Worm (Caenorhabditis elegans) whole organism, young adult: ENCODE measurements around the gene hap-1.

Experiments
- B0019.2 ChIP-seq: fragments of 200-800 bp; sonication (Bioruptor generic); conservative IDR thresholded peaks from 2 replicates; pipeline ENCODE4 v1.3.6; 2022; ENCODE audit warnings: missing genetic modification reagents, missing genetic modification characterization, missing compliant biosample characterization
- B0035.1 ChIP-seq: sonication (generic microtip); optimal IDR thresholded peaks from 2 replicates; lab custom pipeline; 2016; ENCODE audit warnings: missing genetic modification characterization, mild to moderate bottlenecking, missing compliant biosample characterization, missing genotype, missing genetic modification reagents
- B0336.3 ChIP-seq: fragments of 200-800 bp; sonication (Bioruptor generic); IDR thresholded peaks from 2 replicates; pipeline ENCODE4 v1.3.6; 2022; ENCODE audit warnings: missing genetic modification characterization, missing compliant biosample characterization
- C06A6.2 ChIP-seq: fragments of 200-800 bp; sonication (Bioruptor generic); conservative IDR thresholded peaks from 2 replicates; pipeline ENCODE4 v1.3.6; 2022; ENCODE audit warnings: missing genetic modification characterization, missing compliant biosample characterization
- F39B2.1 ChIP-seq: fragments of 200-800 bp; sonication (Bioruptor generic); IDR thresholded peaks from 2 replicates; pipeline ENCODE4 v1.3.6; 2022; ENCODE audit warnings: missing genetic modification reagents, missing genetic modification characterization, missing compliant biosample characterization
- F57C9.4 ChIP-seq: sonication (generic microtip); optimal IDR thresholded peaks from 2 replicates; lab custom pipeline; 2017; ENCODE audit warnings: mild to moderate bottlenecking, missing genetic modification characterization, missing compliant biosample characterization
- K11D2.4 ChIP-seq: fragments of 200-800 bp; sonication (Bioruptor generic); IDR thresholded peaks from 2 replicates; pipeline ENCODE4 v1.3.6; 2022; ENCODE audit warnings: missing genetic modification reagents, missing genetic modification characterization, missing compliant biosample characterization
- K12H6.12 ChIP-seq: fragments of 200-800 bp; sonication (Bioruptor generic); optimal IDR thresholded peaks from 2 replicates; lab custom pipeline; 2018; ENCODE audit warnings: mild to moderate bottlenecking, missing genetic modification characterization, missing compliant biosample characterization
- T26A5.8 ChIP-seq: sonication (generic microtip); optimal IDR thresholded peaks from 2 replicates; lab custom pipeline; 2016; ENCODE audit warnings: missing genetic modification characterization, missing compliant biosample characterization
- Y53G8AR.9 ChIP-seq: fragments of 200-800 bp; sonication (Bioruptor generic); conservative IDR thresholded peaks from 2 replicates; pipeline ENCODE4 v1.3.6; 2022; ENCODE audit warnings: missing genetic modification reagents, missing genetic modification characterization, missing compliant biosample characterization
- Y56A3A.18 ChIP-seq: fragments of 200-800 bp; sonication (Bioruptor generic); IDR thresholded peaks from 2 replicates; pipeline ENCODE4 v1.3.6; 2022; ENCODE audit warnings: missing genetic modification reagents, missing genetic modification characterization, missing compliant biosample characterization
- Y79H2A.3 ChIP-seq: fragments of 200-800 bp; sonication (Bioruptor generic); conservative IDR thresholded peaks from 2 replicates; pipeline ENCODE4 v1.3.6; 2022; ENCODE audit warnings: missing genetic modification reagents, missing genetic modification characterization, missing compliant biosample characterization
- ZK185.1 ChIP-seq: sonication (generic microtip); optimal IDR thresholded peaks from 2 replicates; lab custom pipeline; 2016; ENCODE audit warnings: mild to moderate bottlenecking, missing genetic modification characterization, missing compliant biosample characterization; ENCODE audit not compliant: poor library complexity, severe bottlenecking
- akir-1 ChIP-seq: fragments of 200-800 bp; sonication (Bioruptor generic); optimal IDR thresholded peaks from 2 replicates; lab custom pipeline; 2018; ENCODE audit warnings: mild to moderate bottlenecking, missing genetic modification characterization, moderate library complexity, missing compliant biosample characterization
- attf-5 ChIP-seq: fragments of 200-800 bp; sonication (Bioruptor generic); optimal IDR thresholded peaks from 2 replicates; lab custom pipeline; 2018; ENCODE audit warnings: mild to moderate bottlenecking, missing genetic modification characterization, missing compliant biosample characterization
- ccch-3 ChIP-seq: fragments of 200-800 bp; sonication (Bioruptor generic); optimal IDR thresholded peaks from 2 replicates; lab custom pipeline; 2018; ENCODE audit warnings: mild to moderate bottlenecking, missing genetic modification characterization, missing compliant biosample characterization
- ceh-27 ChIP-seq: fragments of 200-800 bp; sonication (Bioruptor generic); optimal IDR thresholded peaks from 2 replicates; lab custom pipeline; 2018; ENCODE audit warnings: mild to moderate bottlenecking, missing genetic modification characterization, moderate library complexity, missing compliant biosample characterization
- ceh-40 ChIP-seq: fragments of 200-800 bp; sonication (Bioruptor generic); IDR thresholded peaks from 2 replicates; pipeline ENCODE4 v1.3.6; 2022; ENCODE audit warnings: missing genetic modification characterization, missing compliant biosample characterization
- ceh-58 ChIP-seq: fragments of 200-800 bp; sonication (Bioruptor generic); IDR thresholded peaks from 2 replicates; pipeline ENCODE4 v1.3.6; 2022; ENCODE audit warnings: missing genetic modification characterization, missing compliant biosample characterization
- ceh-91 ChIP-seq: fragments of 200-800 bp; sonication (Bioruptor generic); IDR thresholded peaks from 2 replicates; pipeline ENCODE4 v1.3.6; 2022; ENCODE audit warnings: missing genetic modification reagents, missing genetic modification characterization, missing compliant biosample characterization
- dox-1 ChIP-seq: fragments of 200-800 bp; sonication (Bioruptor generic); IDR thresholded peaks from 2 replicates; pipeline ENCODE4 v1.3.6; 2022; ENCODE audit warnings: missing genetic modification reagents, missing genetic modification characterization, missing compliant biosample characterization
- ets-4 ChIP-seq: fragments of 200-800 bp; sonication (Bioruptor generic); optimal IDR thresholded peaks from 2 replicates; lab custom pipeline; 2018; ENCODE audit warnings: mild to moderate bottlenecking, missing genetic modification characterization, missing compliant biosample characterization
- him-1 ChIP-seq: sonication (generic microtip); optimal IDR thresholded peaks from 2 replicates; lab custom pipeline; 2016; ENCODE audit warnings: missing genotype, missing genetic modification reagents, missing genetic modification characterization, missing compliant biosample characterization
- hlh-12 ChIP-seq: sonication (generic microtip); optimal IDR thresholded peaks from 2 replicates; lab custom pipeline; 2016; ENCODE audit warnings: missing genetic modification characterization, missing compliant biosample characterization
- hsf-1 ChIP-seq: fragments of 200-800 bp; sonication (Bioruptor generic); IDR thresholded peaks from 2 replicates; pipeline ENCODE4 v1.3.6; 2022; ENCODE audit warnings: missing genetic modification reagents, missing genetic modification characterization, missing compliant biosample characterization
- lin-26 ChIP-seq: fragments of 200-800 bp; sonication (Bioruptor generic); IDR thresholded peaks from 2 replicates; pipeline ENCODE4 v1.3.6; 2022; ENCODE audit warnings: missing genetic modification reagents, missing genetic modification characterization, missing compliant biosample characterization
- lin-35 ChIP-seq, 3 experiments: fragments of 150-350 bp in 2 of 3; sonication (generic microtip) in 1 of 3; optimal IDR thresholded peaks; 2 replicates each; lab custom pipeline; 2014 to 2018; ENCODE audit warnings: missing biosample characterization in 3 of 3, missing genetic modification characterization in 3 of 3, missing genetic modification reagents in 3 of 3
- lin-40 ChIP-seq: sonication (generic microtip); optimal IDR thresholded peaks from 2 replicates; lab custom pipeline; 2016; ENCODE audit warnings: missing genetic modification characterization, mild to moderate bottlenecking, missing compliant biosample characterization, missing genotype, missing genetic modification reagents
- lin-54 ChIP-seq: fragments of 200-800 bp; sonication (Bioruptor generic); optimal IDR thresholded peaks from 2 replicates; lab custom pipeline; 2018; ENCODE audit warnings: mild to moderate bottlenecking, missing genetic modification characterization, missing compliant biosample characterization
- mel-28 ChIP-seq: sonication (generic microtip); optimal IDR thresholded peaks from 2 replicates; lab custom pipeline; 2016; ENCODE audit warnings: borderline replicate concordance, mild to moderate bottlenecking, missing genetic modification characterization, missing compliant biosample characterization
- mes-4 ChIP-seq: sonication (generic microtip); optimal IDR thresholded peaks from 2 replicates; lab custom pipeline; 2016; ENCODE audit warnings: missing genotype, missing genetic modification characterization, missing compliant biosample characterization
- mxl-1 ChIP-seq: sonication (generic microtip); optimal IDR thresholded peaks from 2 replicates; lab custom pipeline; 2016; ENCODE audit warnings: missing genetic modification characterization, missing compliant biosample characterization
- nfya-2 ChIP-seq: fragments of 200-800 bp; sonication (Bioruptor generic); IDR thresholded peaks from 2 replicates; pipeline ENCODE4 v1.3.6; 2022; ENCODE audit warnings: missing genetic modification reagents, missing genetic modification characterization, missing compliant biosample characterization
- nhr-80 ChIP-seq: sonication (generic microtip); optimal IDR thresholded peaks from 2 replicates; lab custom pipeline; 2016; ENCODE audit warnings: missing genetic modification characterization, missing compliant biosample characterization
- pbrm-1 ChIP-seq: fragments of 200-800 bp; sonication (Bioruptor generic); IDR thresholded peaks from 2 replicates; pipeline ENCODE4 v1.3.6; 2022; ENCODE audit warnings: missing genetic modification reagents, missing genetic modification characterization, missing compliant biosample characterization
- rcor-1 ChIP-seq: fragments of 200-800 bp; sonication (Bioruptor generic); IDR thresholded peaks from 2 replicates; pipeline ENCODE4 v1.3.6; 2022; ENCODE audit warnings: missing genetic modification reagents, missing genetic modification characterization, missing compliant biosample characterization
- repo-1 ChIP-seq: sonication (generic microtip); optimal IDR thresholded peaks from 2 replicates; lab custom pipeline; 2017; ENCODE audit warnings: mild to moderate bottlenecking, missing genetic modification characterization, missing compliant biosample characterization
- snpc-1.3 ChIP-seq: sonication (generic microtip); optimal IDR thresholded peaks from 2 replicates; lab custom pipeline; 2017; ENCODE audit warnings: missing genetic modification characterization, mild to moderate bottlenecking, missing compliant biosample characterization, antibody characterized with exemption, moderate library complexity, missing genotype, missing genetic modification reagents; ENCODE audit not compliant: insufficient read depth
- snpc-3.4 ChIP-seq: sonication (generic microtip); optimal IDR thresholded peaks from 2 replicates; lab custom pipeline; 2017; ENCODE audit warnings: missing genetic modification characterization, mild to moderate bottlenecking, missing compliant biosample characterization, antibody characterized with exemption, moderate library complexity, missing genotype, missing genetic modification reagents
- tlf-1 ChIP-seq: fragments of 200-800 bp; sonication (Bioruptor generic); optimal IDR thresholded peaks from 2 replicates; lab custom pipeline; 2018; ENCODE audit warnings: mild to moderate bottlenecking, missing genetic modification characterization, missing compliant biosample characterization
- unc-62 ChIP-seq: fragments of 150-350 bp; optimal IDR thresholded peaks from 2 replicates; lab custom pipeline; 2014; ENCODE audit warnings: missing biosample characterization, missing genetic modification reagents, missing genetic modification characterization
- xnd-1 ChIP-seq: sonication (generic microtip); optimal IDR thresholded peaks from 2 replicates; lab custom pipeline; 2016; ENCODE audit warnings: missing genotype, missing genetic modification reagents, missing genetic modification characterization, missing compliant biosample characterization
- zfh-2 ChIP-seq: fragments of 200-800 bp; sonication (Bioruptor generic); conservative IDR thresholded peaks from 2 replicates; pipeline ENCODE4 v1.3.6; 2022; ENCODE audit warnings: missing genetic modification reagents, missing genetic modification characterization, missing compliant biosample characterization
- ztf-18 ChIP-seq: sonication (generic microtip); optimal IDR thresholded peaks from 2 replicates; lab custom pipeline; 2016; ENCODE audit warnings: missing genotype, mild to moderate bottlenecking, missing genetic modification characterization, missing compliant biosample characterization
- ztf-25 ChIP-seq: fragments of 200-800 bp; sonication (Bioruptor generic); IDR thresholded peaks from 2 replicates; pipeline ENCODE4 v1.3.6; 2022; ENCODE audit warnings: missing genetic modification reagents, missing genetic modification characterization, missing compliant biosample characterization

hap-1 gene

DNA sequence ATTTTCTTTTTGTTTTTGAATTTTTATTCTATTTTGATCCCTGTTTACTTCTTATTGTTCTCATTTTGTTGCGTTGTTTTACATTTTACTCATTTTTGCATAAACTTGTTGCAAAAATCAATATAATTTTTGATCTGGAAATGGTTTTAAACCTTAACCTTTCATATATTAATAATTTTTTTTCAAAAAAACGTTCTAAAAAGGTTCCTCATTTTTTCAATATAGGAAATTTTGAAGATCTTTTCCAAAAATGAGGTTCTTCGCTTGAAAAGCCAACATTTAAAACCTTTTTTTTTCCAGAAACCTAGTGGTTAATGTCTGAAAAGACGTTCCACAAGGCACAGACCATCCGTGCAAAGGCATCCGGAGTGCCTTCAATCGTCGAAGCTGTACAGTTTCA is 3.3 kb upstream of the hap-1 start, which contains the start of gene gop-3:
TSS of gene gop-3 (plus strand) at position 301 of the 400 bp plus-strand sequence.
- TF ChIP-seq mxl-1 (no peak), akir-1 (GFP tag; lab: Kevin White, UChicago) (no peak), lin-26 (no peak), B0019.2 (GFP tag; lab: Robert Waterston, UW) (no peak), Y56A3A.18 (GFP tag; lab: Robert Waterston, UW) (no peak), Y79H2A.3 (GFP tag; lab: Robert Waterston, UW) (no peak), pbrm-1 (GFP tag; lab: Robert Waterston, UW) (no peak), K12H6.12 (tag; lab: Kevin White, UChicago) (no peak), hlh-12 (tag; lab: Kevin White, UChicago) (no peak), lin-35 (GFP tag; optimal IDR thresholded peaks at IDR 0.05; lab: Kevin White, UChicago) (no peak), C06A6.2 (GFP tag; lab: Robert Waterston, UW) (no peak), attf-5 (GFP tag; lab: Kevin White, UChicago) (no peak), ceh-91 (no peak), mes-4 (tag; lab: Kevin White, UChicago) (no peak), snpc-1.3 (no peak), snpc-3.4 (tag; lab: Kevin White, UChicago) (no peak)

DNA sequence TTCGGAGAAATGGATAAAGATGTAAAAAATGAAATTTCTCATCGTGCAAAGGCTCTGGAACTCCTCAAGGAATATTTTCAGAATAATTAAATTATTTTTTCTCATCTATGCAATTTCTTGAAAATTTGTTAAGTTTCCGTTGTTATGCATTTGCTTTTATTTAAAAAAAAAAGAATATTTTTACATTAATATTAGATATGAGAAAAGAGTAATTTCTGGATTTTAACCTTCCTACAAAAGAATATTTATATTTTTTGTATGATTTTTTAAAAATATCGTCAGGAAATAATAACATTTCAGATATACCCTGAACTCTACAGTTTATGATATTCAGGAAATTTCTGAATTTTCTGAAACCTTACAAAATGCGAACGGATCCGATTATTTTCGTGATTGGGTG is 1.1 kb downstream of the hap-1 start, which contains the start of gene gro-1:
TSS of gene gro-1 (plus strand) at position 301 of the 400 bp plus-strand sequence.
- TF ChIP-seq ceh-91, result no peak
- no peak for TF ChIP-seq B0336.3 (GFP tag; lab: Robert Waterston, UW)
- no peak for TF ChIP-seq zfh-2 (GFP tag; lab: Robert Waterston, UW)
- no peak for TF ChIP-seq unc-62 (GFP tag; lab: Kevin White, UChicago)
- no peak for TF ChIP-seq lin-40 (tag; lab: Kevin White, UChicago)
- TF ChIP-seq him-1 (tag; lab: Kevin White, UChicago), result no peak
- TF ChIP-seq attf-5 (GFP tag; lab: Kevin White, UChicago), result no peak
- TF ChIP-seq tlf-1, result no peak
- no peak for TF ChIP-seq repo-1
- TF ChIP-seq T26A5.8 (tag; lab: Kevin White, UChicago), result no peak
- TF ChIP-seq xnd-1 (tag; lab: Kevin White, UChicago), result no peak
- no peak for TF ChIP-seq B0035.1 (tag; lab: Kevin White, UChicago)
- no peak for TF ChIP-seq lin-54
- no peak for TF ChIP-seq ets-4 (GFP tag; lab: Kevin White, UChicago)
- no peak for TF ChIP-seq mel-28 (tag; lab: Kevin White, UChicago)
- TF ChIP-seq ceh-40 (GFP tag; lab: Robert Waterston, UW), result no peak
- no peak for TF ChIP-seq ccch-3
- TF ChIP-seq ztf-25 (GFP tag; lab: Robert Waterston, UW), result no peak
- TF ChIP-seq dox-1 (GFP tag; lab: Robert Waterston, UW), result no peak
- no peak for TF ChIP-seq ceh-58 (GFP tag; lab: Robert Waterston, UW)

DNA sequence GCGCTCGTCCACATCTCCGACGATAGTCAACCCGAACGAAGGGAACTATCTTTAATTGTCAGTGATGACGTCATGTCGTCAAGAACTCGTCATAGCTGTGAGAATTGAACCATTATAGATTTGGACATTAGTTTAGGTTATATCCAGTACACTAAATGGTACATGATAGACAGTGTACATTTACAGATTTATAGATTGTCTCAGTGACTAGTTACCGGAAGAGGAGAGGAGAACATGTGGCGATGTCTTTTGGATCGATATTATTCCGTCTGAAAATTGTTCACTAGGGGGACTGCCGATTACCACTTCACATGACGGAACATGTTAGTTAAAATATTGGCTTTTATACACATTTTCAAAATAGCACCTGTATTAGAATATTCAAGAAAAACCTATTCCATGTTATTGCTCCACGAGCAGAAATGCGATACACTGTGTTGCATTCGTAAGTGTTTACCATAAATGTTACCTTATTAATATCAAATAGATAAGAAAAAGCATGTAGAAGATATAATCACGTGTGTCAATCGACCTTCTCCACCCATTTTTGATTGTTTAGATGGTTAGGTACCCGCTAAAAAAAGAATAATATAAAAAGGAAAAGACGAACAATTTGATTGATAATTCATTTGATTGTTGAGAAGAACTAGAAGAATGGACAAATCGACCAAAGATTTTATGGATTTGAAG is 3.6 kb downstream of the hap-1 start, which contains the start of gene ZC395.5:
TSS of gene ZC395.5 (plus strand) at position 632 of the 690 bp plus-strand sequence.
- TF ChIP-seq K12H6.12 (tag; lab: Kevin White, UChicago) (no peak), B0019.2 (GFP tag; lab: Robert Waterston, UW) (no peak), F39B2.1 (GFP tag; lab: Robert Waterston, UW) (no peak), ceh-27 (GFP tag; lab: Kevin White, UChicago) (peak; percentile 17), lin-26 (no peak), F57C9.4 (tag; lab: Kevin White, UChicago) (no peak), Y53G8AR.9 (GFP tag; lab: Robert Waterston, UW) (no peak), nfya-2 (GFP tag; lab: Robert Waterston, UW) (no peak), lin-35 (GFP tag; optimal IDR thresholded peaks at IDR 0.05; lab: Kevin White, UChicago) (peak in 1 of 3 experiments; percentile 31), ZK185.1 (no peak), ceh-91 (no peak), rcor-1 (GFP tag; lab: Robert Waterston, UW) (no peak), pbrm-1 (GFP tag; lab: Robert Waterston, UW) (no peak), nhr-80 (tag; lab: Kevin White, UChicago) (peak; percentile 17), hsf-1 (GFP tag; lab: Robert Waterston, UW) (no peak), K11D2.4 (GFP tag; lab: Robert Waterston, UW) (no peak), ztf-18 (tag; lab: Kevin White, UChicago) (no peak)
